Worm (Caenorhabditis elegans) whole organism, early embryonic: ENCODE data around the gene srx-6.
"Not testable (repeated sequence)": the region's sequence is repeated elsewhere in the genome, so short reads cannot be mapped to it uniquely, and the experiment has no call there.

Source experiments
- F13C5.2 ChIP-seq: sonication (generic microtip); optimal IDR thresholded peaks from 2 replicates; lab custom pipeline; 2017; ENCODE audit warnings: mild to moderate bottlenecking, missing genetic modification characterization, inconsistent platforms, missing compliant biosample characterization
- aly-1 ChIP-seq: sonication (generic microtip); optimal IDR thresholded peaks from 2 replicates; lab custom pipeline; 2016; ENCODE audit warnings: missing genetic modification characterization, missing compliant biosample characterization
- ama-1 ChIP-seq: fragments of 150-350 bp; optimal IDR thresholded peaks from 2 replicates; lab custom pipeline; 2014
- ceh-13 ChIP-seq: fragments of 200-800 bp; sonication (Bioruptor generic); optimal IDR thresholded peaks from 2 replicates; lab custom pipeline; 2018; ENCODE audit warnings: mild to moderate bottlenecking, missing genetic modification characterization, missing compliant biosample characterization
- ceh-36 ChIP-seq: sonication (generic microtip); optimal IDR thresholded peaks from 2 replicates; lab custom pipeline; 2016; ENCODE audit warnings: missing genetic modification characterization, inconsistent platforms, missing compliant biosample characterization
- hmbx-1 ChIP-seq: sonication (generic microtip); optimal IDR thresholded peaks from 2 replicates; lab custom pipeline; 2016; ENCODE audit warnings: mild to moderate bottlenecking, missing genetic modification characterization, missing compliant biosample characterization
- hmg-4 ChIP-seq: fragments of 200-800 bp; sonication (Bioruptor generic); optimal IDR thresholded peaks from 2 replicates; lab custom pipeline; 2018; ENCODE audit warnings: mild to moderate bottlenecking, missing genetic modification characterization, missing compliant biosample characterization
- hnd-1 ChIP-seq: sonication (generic microtip); optimal IDR thresholded peaks from 2 replicates; lab custom pipeline; 2016; ENCODE audit warnings: missing genetic modification characterization, missing compliant biosample characterization
- pes-1 ChIP-seq: fragments of 200-800 bp; sonication (Bioruptor generic); IDR thresholded peaks from 2 replicates; pipeline ENCODE4 v1.3.6; 2022; ENCODE audit warnings: missing genetic modification reagents, missing genetic modification characterization, missing compliant biosample characterization
- scrt-1 ChIP-seq: fragments of 200-800 bp; sonication (Bioruptor generic); IDR thresholded peaks from 2 replicates; pipeline ENCODE4 v1.3.6; 2022; ENCODE audit warnings: missing genetic modification characterization, missing compliant biosample characterization
- tbx-11 ChIP-seq: fragments of 200-800 bp; sonication (Bioruptor generic); IDR thresholded peaks from 2 replicates; pipeline ENCODE4 v1.3.6; 2022; ENCODE audit warnings: missing genetic modification characterization, missing compliant biosample characterization
- tbx-37 ChIP-seq: fragments of 200-800 bp; sonication (Bioruptor generic); conservative IDR thresholded peaks from 2 replicates; pipeline ENCODE4 v1.3.6; 2022; ENCODE audit warnings: missing genetic modification reagents, missing genetic modification characterization, missing compliant biosample characterization
- tra-4 ChIP-seq: sonication (generic microtip); optimal IDR thresholded peaks from 2 replicates; lab custom pipeline; 2017; ENCODE audit warnings: missing genetic modification characterization, missing compliant biosample characterization

DNA sequence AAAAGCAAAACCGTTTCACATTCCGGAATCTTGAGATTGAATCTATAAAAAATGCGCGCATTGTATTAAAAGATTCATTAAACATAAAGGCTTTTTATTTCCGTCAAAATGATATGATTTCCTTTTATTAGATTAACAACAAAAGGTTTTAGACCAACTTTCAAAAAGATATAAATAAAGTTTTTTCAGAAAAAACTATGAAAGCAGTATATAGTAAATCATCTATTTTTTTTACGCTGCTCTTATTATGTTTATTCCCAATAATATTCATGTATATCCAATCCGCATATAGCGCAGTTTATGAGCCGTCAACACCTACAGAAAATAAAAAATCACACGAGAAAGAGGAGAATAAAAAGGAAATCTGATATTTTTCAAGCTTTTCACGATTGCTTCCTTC lies 8.6 kb downstream of the srx-6 start, which contains the start of gene F07G11.2:
- TF ChIP-seq F13C5.2 (tag; lab: Kevin White, UChicago); tbx-37 (GFP tag; lab: Robert Waterston, UW); hnd-1 (tag; lab: Kevin White, UChicago); tbx-11 (GFP tag; lab: Robert Waterston, UW); ceh-36; ama-1 (lab: Kevin White, UChicago); scrt-1; pes-1 (GFP tag; lab: Robert Waterston, UW); tra-4 (tag; lab: Kevin White, UChicago); aly-1 (tag; lab: Kevin White, UChicago); hmg-4 (GFP tag; lab: Kevin White, UChicago); ceh-13; hmbx-1 (tag; lab: Kevin White, UChicago): not testable (repeated sequence)
